In the genomic region with DNA sequence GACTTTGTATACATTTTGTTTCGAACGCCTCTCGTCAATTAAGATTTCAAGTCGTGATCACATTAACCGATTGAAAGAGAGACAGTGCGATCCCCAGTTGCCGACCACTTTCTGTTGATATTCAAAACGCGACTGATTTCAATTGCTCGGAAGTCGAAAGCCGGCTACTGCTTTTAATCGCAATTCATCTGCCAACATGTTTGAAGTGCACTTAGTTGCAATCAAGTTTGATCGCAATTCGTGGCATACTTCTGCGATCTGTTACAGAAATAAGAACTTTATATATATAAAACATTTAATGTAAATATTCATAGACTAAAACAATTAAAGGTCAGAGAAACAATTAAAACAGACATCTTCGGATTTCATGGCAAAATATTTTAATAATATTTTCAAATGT, we compare ENCODE assay signal across 5 fruit fly cellular contexts.
TF ChIP-seq lines count a peak whose summit lies in the region.

Gene CG9664 (minus strand): TSS at position 135 of the 400 bp plus-strand sequence.

- TF ChIP-seq CTCF in whole organism, embryonic (GFP tag; optimal IDR thresholded peaks at IDR 0.05; lab: Kevin White, UChicago): no peak

TF ChIP-seq in whole organism, adult, 20 proteins besides CTCF, POLR2A, EP300 and RAD21:
- TF ChIP-seq Crg-1 (GFP tag; optimal IDR thresholded peaks at IDR 0.05; lab: Kevin White, UChicago) (no peak), Hr96 (GFP tag; optimal IDR thresholded peaks at IDR 0.05; lab: Kevin White, UChicago) (no peak), CG33017 (tag; optimal IDR thresholded peaks at IDR 0.05; lab: Kevin White, UChicago) (peak; percentile 13), kay (GFP tag; lab: Kevin White, UChicago; ENCODE audit: borderline replicate concordance) (peak; percentile 24)
TF ChIP-seq in whole organism, adult: peak in this region for 2.

TF ChIP-seq in whole organism, embryonic, 481 proteins besides CTCF, POLR2A, EP300 and RAD21:
- TF ChIP-seq da (GFP tag; optimal IDR thresholded peaks at IDR 0.05; lab: Kevin White, UChicago): no peak
- no peak for TF ChIP-seq CG7745 (tag; optimal IDR thresholded peaks at IDR 0.05; lab: Kevin White, UChicago)
- no peak for TF ChIP-seq CG31388 (GFP tag; optimal IDR thresholded peaks at IDR 0.05; lab: Kevin White, UChicago)
- TF ChIP-seq salm (tag; optimal IDR thresholded peaks at IDR 0.05; lab: Kevin White, UChicago): no peak
- TF ChIP-seq mam (GFP tag; optimal IDR thresholded peaks at IDR 0.05; lab: Kevin White, UChicago): no peak
- no peak for TF ChIP-seq Hsf (GFP tag; optimal IDR thresholded peaks at IDR 0.05; lab: Kevin White, UChicago)
- TF ChIP-seq CG31224 (GFP tag; IDR thresholded peaks at IDR 0.05; lab: Robert Waterston, UW): no peak
- TF ChIP-seq CG12299 (tag; optimal IDR thresholded peaks at IDR 0.05; lab: Kevin White, UChicago): no peak
- TF ChIP-seq ttk (GFP tag; IDR thresholded peaks at IDR 0.05; lab: Robert Waterston, UW): no peak
- no peak for TF ChIP-seq en (GFP tag; optimal IDR thresholded peaks at IDR 0.05; lab: Kevin White, UChicago)
- TF ChIP-seq sens (GFP tag; lab: Kevin White, UChicago): peak; percentile 61
- no peak for TF ChIP-seq scrt (GFP tag; optimal IDR thresholded peaks at IDR 0.05; lab: Kevin White, UChicago)
- peak; percentile 13 for TF ChIP-seq lbe (GFP tag; optimal IDR thresholded peaks at IDR 0.05; lab: Kevin White, UChicago)
- no peak for TF ChIP-seq CG13123 (GFP tag; optimal IDR thresholded peaks at IDR 0.05; lab: Kevin White, UChicago)
- peak; percentile 97 for TF ChIP-seq CG5180 (GFP tag; optimal IDR thresholded peaks at IDR 0.05; lab: Kevin White, UChicago)
- no peak for TF ChIP-seq ranshi (GFP tag; IDR thresholded peaks at IDR 0.05; lab: Robert Waterston, UW)
- TF ChIP-seq CG15601 (tag; optimal IDR thresholded peaks at IDR 0.05; lab: Kevin White, UChicago): peak; percentile 70
- no peak for TF ChIP-seq ac (GFP tag; optimal IDR thresholded peaks at IDR 0.05; lab: Kevin White, UChicago)
- TF ChIP-seq Atf-2 (GFP tag; optimal IDR thresholded peaks at IDR 0.05; lab: Kevin White, UChicago): no peak
- TF ChIP-seq CG18262 (tag; optimal IDR thresholded peaks at IDR 0.05; lab: Kevin White, UChicago): no peak

TF ChIP-seq in whole organism, prepupa, 60 proteins besides CTCF, POLR2A, EP300 and RAD21:
- no peak for TF ChIP-seq topi (GFP tag; optimal IDR thresholded peaks at IDR 0.05; lab: Kevin White, UChicago)
- no peak for TF ChIP-seq CG3919 (GFP tag; optimal IDR thresholded peaks at IDR 0.05; lab: Kevin White, UChicago)
- no peak for TF ChIP-seq spab (GFP tag; optimal IDR thresholded peaks at IDR 0.05; lab: Kevin White, UChicago)
- no peak for TF ChIP-seq fd85E (GFP tag; optimal IDR thresholded peaks at IDR 0.05; lab: Kevin White, UChicago)
- no peak for TF ChIP-seq CG3032 (tag; optimal IDR thresholded peaks at IDR 0.05; lab: Kevin White, UChicago)
- no peak for TF ChIP-seq fkh (GFP tag; optimal IDR thresholded peaks at IDR 0.05; lab: Kevin White, UChicago)
- no peak for TF ChIP-seq Sox15 (GFP tag; optimal IDR thresholded peaks at IDR 0.05; lab: Kevin White, UChicago)
- no peak for TF ChIP-seq CG1621 (tag; optimal IDR thresholded peaks at IDR 0.05; lab: Kevin White, UChicago)
- no peak for TF ChIP-seq Gug (GFP tag; IDR thresholded peaks at IDR 0.05; lab: Robert Waterston, UW)
- peak; percentile 48 for TF ChIP-seq Eip78C (GFP tag; lab: Kevin White, UChicago)
- TF ChIP-seq Eip93F (GFP tag; optimal IDR thresholded peaks at IDR 0.05; lab: Kevin White, UChicago): peak; percentile 49
- peak; percentile 33 for TF ChIP-seq svp (GFP tag; lab: Kevin White, UChicago)

TF ChIP-seq in whole organism, pupa, 21 proteins besides CTCF, POLR2A, EP300 and RAD21:
- peak; percentile 46; the same call in 1 of the 3 replicates for TF ChIP-seq CG4496 (GFP tag; IDR thresholded peaks at IDR 0.05; lab: Robert Waterston, UW)
- no peak for TF ChIP-seq Ets98B (GFP tag; IDR thresholded peaks at IDR 0.05; lab: Robert Waterston, UW)
TF ChIP-seq in whole organism, pupa: peak in this region for 1.

TF ChIP-seq in whole organism, wandering third instar larva, 38 proteins besides CTCF, POLR2A, EP300 and RAD21:
- no peak for TF ChIP-seq woc (GFP tag; optimal IDR thresholded peaks at IDR 0.05; lab: Kevin White, UChicago)
- peak; percentile 3 for TF ChIP-seq sage (GFP tag; optimal IDR thresholded peaks at IDR 0.05; lab: Kevin White, UChicago)
